Worm (Caenorhabditis elegans): ENCODE measurements around the gene cest-9.2.

DNA sequence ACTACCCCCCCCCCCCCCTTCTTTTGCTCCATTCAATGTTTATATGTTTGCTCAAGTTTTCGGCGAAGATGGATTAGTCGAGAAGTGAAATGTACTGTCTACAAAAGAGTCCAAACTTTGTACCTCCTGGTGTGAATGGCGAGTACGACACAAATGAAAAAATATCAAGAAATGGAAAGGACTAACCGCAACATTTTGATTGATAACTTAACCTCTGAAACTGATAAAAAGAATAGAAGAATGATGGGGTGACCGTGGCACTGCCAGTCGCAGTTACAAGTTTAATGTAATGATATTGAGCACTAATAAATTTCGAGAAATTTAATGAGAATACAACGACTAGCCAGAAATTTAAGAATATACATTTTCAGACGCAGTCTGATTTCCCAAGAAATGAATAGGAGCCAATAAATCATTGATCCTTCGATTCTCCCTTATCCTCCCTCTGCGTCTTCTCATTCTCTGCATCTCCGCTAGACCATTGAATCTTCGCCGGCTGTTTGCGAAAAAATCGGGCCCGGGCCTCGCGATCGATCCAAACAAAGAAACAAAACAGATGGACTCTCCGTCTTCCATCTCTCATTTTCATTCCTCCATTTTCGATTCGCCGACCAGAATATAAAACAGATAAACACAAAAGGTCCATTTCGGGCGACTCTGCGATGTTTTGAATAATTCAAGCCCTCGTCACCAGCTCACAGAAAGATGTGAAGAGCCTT is 47.1 kb upstream of the cest-9.2 start:
- no peak for TF ChIP-seq bed-3 (GFP tag; optimal IDR thresholded peaks at IDR 0.05)
- no peak for TF ChIP-seq snpc-4 (tag; optimal IDR thresholded peaks at IDR 0.05)
- TF ChIP-seq mep-1 (tag; optimal IDR thresholded peaks at IDR 0.05) = no peak
- TF ChIP-seq elt-3 (tag; optimal IDR thresholded peaks at IDR 0.05) = no peak
- no peak for TF ChIP-seq flh-1 (GFP tag; optimal IDR thresholded peaks at IDR 0.05)
- TF ChIP-seq nhr-28 (tag; optimal IDR thresholded peaks at IDR 0.05) = no peak
- no peak for TF ChIP-seq sptf-1 (tag; optimal IDR thresholded peaks at IDR 0.05)
- TF ChIP-seq mls-2 (tag; optimal IDR thresholded peaks at IDR 0.05) = no peak
- no peak for TF ChIP-seq ces-1 (GFP tag; optimal IDR thresholded peaks at IDR 0.05)
- no peak for TF ChIP-seq M03D4.4 (tag; optimal IDR thresholded peaks at IDR 0.05)
- TF ChIP-seq unc-120 (tag; optimal IDR thresholded peaks at IDR 0.05; ENCODE audit: poor library complexity, severe bottlenecking) = no peak
